Fruit fly (Drosophila melanogaster) whole organism, embryonic: ENCODE data around the gene CG13049.
A peak's percentile ranks its signal among the peaks of the same experiment; 100 is the strongest.

Experiments
- CG11398 ChIP-seq: fragments of 200-800 bp; sonication (Bioruptor generic); optimal IDR thresholded peaks from 2 replicates; lab custom pipeline; 2016; ENCODE audit warnings: missing biosample characterization, missing genetic modification characterization
- CG12391 ChIP-seq: fragments of 200-800 bp; sonication (Bioruptor generic); optimal IDR thresholded peaks from 3 replicates; lab custom pipeline; 2018; ENCODE audit warnings: missing biosample characterization, mild to moderate bottlenecking, missing genetic modification characterization, moderate library complexity
- CG13123 ChIP-seq: fragments of 200-800 bp; sonication (Bioruptor generic); optimal IDR thresholded peaks from 2 replicates; lab custom pipeline; 2016; ENCODE audit warnings: missing biosample characterization, missing genetic modification characterization
- CG13287 ChIP-seq: fragments of 200-800 bp; sonication (Bioruptor generic); IDR thresholded peaks from 2 replicates; pipeline ENCODE4 v1.3.6; 2022; ENCODE audit warnings: missing biosample characterization, missing genetic modification characterization; ENCODE audit not compliant: partially characterized antibody
- CG15601 ChIP-seq: fragments of 200-800 bp; sonication (Bioruptor generic); optimal IDR thresholded peaks from 3 replicates; lab custom pipeline; 2019; ENCODE audit warnings: missing biosample characterization, mild to moderate bottlenecking, missing genetic modification characterization, moderate library complexity
- CG1647 ChIP-seq: fragments of 200-800 bp; sonication (Bioruptor generic); optimal IDR thresholded peaks from 3 replicates; lab custom pipeline; 2016; ENCODE audit warnings: missing biosample characterization, missing genetic modification characterization
- CG1832 ChIP-seq: fragments of 200-800 bp; sonication (Bioruptor generic); optimal IDR thresholded peaks from 2 replicates; lab custom pipeline; 2017; ENCODE audit warnings: missing biosample characterization, mild to moderate bottlenecking, missing genetic modification characterization, inconsistent platforms
- CG32767 ChIP-seq: fragments of 200-800 bp; sonication (Bioruptor generic); IDR thresholded peaks from 2 replicates; pipeline ENCODE4 v1.3.6; 2022; ENCODE audit warnings: missing biosample characterization, missing genetic modification characterization
- CG43689 ChIP-seq: fragments of 200-800 bp; sonication (Bioruptor generic); IDR thresholded peaks from 2 replicates; pipeline ENCODE4 v1.3.6; 2022; ENCODE audit warnings: missing biosample characterization, missing genetic modification characterization
- CG4730 ChIP-seq: fragments of 200-800 bp; sonication (Bioruptor generic); IDR thresholded peaks from 2 replicates; pipeline ENCODE4 v1.3.6; 2022; ENCODE audit warnings: missing biosample characterization, missing genetic modification characterization
- CG6254 ChIP-seq: fragments of 200-800 bp; sonication (Bioruptor generic); optimal IDR thresholded peaks from 3 replicates; lab custom pipeline; 2017; ENCODE audit warnings: mild to moderate bottlenecking, missing biosample characterization, missing genetic modification reagents, missing genetic modification characterization
- CG9609 ChIP-seq: fragments of 200-800 bp; sonication (Bioruptor generic); optimal IDR thresholded peaks from 3 replicates; lab custom pipeline; 2016; ENCODE audit warnings: missing biosample characterization, missing genetic modification characterization
- D19A ChIP-seq: fragments of 200-800 bp; optimal IDR thresholded peaks from 3 replicates; lab custom pipeline; 2019; ENCODE audit warnings: missing biosample characterization, mild to moderate bottlenecking, missing genetic modification characterization, moderate library complexity
- Dp ChIP-seq: fragments of 200-800 bp; sonication (Bioruptor generic); optimal IDR thresholded peaks from 2 replicates; lab custom pipeline; 2018; ENCODE audit warnings: missing biosample characterization, mild to moderate bottlenecking, missing genetic modification characterization, moderate library complexity
- E2f2 ChIP-seq: fragments of 200-800 bp; sonication (Bioruptor generic); IDR thresholded peaks from 2 replicates; pipeline ENCODE4 v1.3.6; 2022; ENCODE audit warnings: missing biosample characterization, missing genetic modification characterization
- Ets97D ChIP-seq: fragments of 200-800 bp; sonication (Bioruptor generic); optimal IDR thresholded peaks from 3 replicates; lab custom pipeline; 2016; ENCODE audit warnings: missing biosample characterization, missing genetic modification characterization
- Fer2 ChIP-seq: fragments of 200-800 bp; sonication (Bioruptor generic); optimal IDR thresholded peaks from 2 replicates; lab custom pipeline; 2018; ENCODE audit warnings: missing biosample characterization, mild to moderate bottlenecking, missing genetic modification characterization, moderate library complexity
- Jarid2 ChIP-seq: fragments of 200-800 bp; sonication (Bioruptor generic); optimal IDR thresholded peaks from 3 replicates; lab custom pipeline; 2017; ENCODE audit warnings: mild to moderate bottlenecking, missing biosample characterization, missing genetic modification reagents, missing genetic modification characterization
- Oaz ChIP-seq: fragments of 200-800 bp; sonication (Bioruptor generic); IDR thresholded peaks from 2 replicates; pipeline ENCODE4 v1.3.6; 2022; ENCODE audit warnings: missing biosample characterization, missing genetic modification characterization
- Pdp1 ChIP-seq, 2 experiments: fragments of 200-800 bp; sonication (Bioruptor generic); optimal IDR thresholded peaks; 3 replicates each; lab custom pipeline; 2016; ENCODE audit warnings: missing biosample characterization in 2 of 2, missing genetic modification characterization in 2 of 2, mild to moderate bottlenecking in 1 of 2, moderate library complexity in 1 of 2
- Taf1 ChIP-seq: fragments of 200-800 bp; sonication (Bioruptor generic); IDR thresholded peaks from 2 replicates; pipeline ENCODE4 v1.3.6; 2022; ENCODE audit warnings: missing biosample characterization, missing genetic modification characterization
- Tbp ChIP-seq: fragments of >200 bp; optimal IDR thresholded peaks from 2 replicates; lab custom pipeline; 2018; ENCODE audit warnings: missing biosample characterization, missing genetic modification characterization
- Usf ChIP-seq: fragments of 200-800 bp; sonication (Bioruptor generic); optimal IDR thresholded peaks from 2 replicates; lab custom pipeline; 2017; ENCODE audit warnings: missing genotype, missing biosample characterization, missing genetic modification characterization
- aop ChIP-seq: fragments of 200-800 bp; sonication (Bioruptor generic); IDR thresholded peaks from 2 replicates; pipeline ENCODE4 v1.3.6; 2022; ENCODE audit warnings: missing biosample characterization, missing genetic modification characterization
- bbx ChIP-seq: fragments of 200-800 bp; sonication (Bioruptor generic); IDR thresholded peaks from 2 replicates; pipeline ENCODE4 v1.3.6; 2022; ENCODE audit warnings: missing biosample characterization, missing genetic modification characterization; ENCODE audit not compliant: partially characterized antibody
- cg ChIP-seq: fragments of 200-800 bp; sonication (Bioruptor generic); optimal IDR thresholded peaks from 3 replicates; lab custom pipeline; 2019; ENCODE audit warnings: missing biosample characterization, mild to moderate bottlenecking, missing genetic modification characterization, moderate library complexity
- chif ChIP-seq, 2 experiments: fragments of 200-800 bp; sonication (Bioruptor generic); optimal IDR thresholded peaks; 3 replicates each; lab custom pipeline; 2016; ENCODE audit warnings: missing biosample characterization in 2 of 2, missing genetic modification characterization in 2 of 2
- crp ChIP-seq, 2 experiments: fragments of 200-800 bp; sonication (Bioruptor generic); optimal IDR thresholded peaks; 2 replicates in 1 of 2; 3 replicates in 1 of 2; lab custom pipeline; 2017; ENCODE audit warnings: missing biosample characterization in 2 of 2, missing genetic modification characterization in 2 of 2, mild to moderate bottlenecking in 1 of 2, moderate library complexity in 1 of 2
- exex ChIP-seq: fragments of 200-800 bp; sonication (Bioruptor generic); optimal IDR thresholded peaks from 4 replicates; lab custom pipeline; 2018; ENCODE audit warnings: missing biosample characterization, mild to moderate bottlenecking, missing genetic modification characterization, moderate library complexity
- fd102C ChIP-seq: fragments of 200-800 bp; sonication (Bioruptor generic); optimal IDR thresholded peaks from 2 replicates; lab custom pipeline; 2018; ENCODE audit warnings: missing biosample characterization, mild to moderate bottlenecking, missing genetic modification characterization, moderate library complexity
- gfzf ChIP-seq: fragments of 200-800 bp; sonication (Bioruptor generic); optimal IDR thresholded peaks from 2 replicates; lab custom pipeline; 2016; ENCODE audit warnings: missing biosample characterization, mild to moderate bottlenecking, missing genetic modification characterization, moderate library complexity
- h ChIP-seq: fragments of >200 bp; optimal IDR thresholded peaks from 2 replicates; lab custom pipeline; 2017
- hkb ChIP-seq, 2 experiments: fragments of 200-800 bp in 1 of 2; fragments of >200 bp in 1 of 2; sonication (Bioruptor generic) in 1 of 2; IDR thresholded peaks in 1 of 2; optimal IDR thresholded peaks in 1 of 2; 2 replicates each; pipeline versions ENCODE4 v1.3.6 to Lab custom; 2017 to 2022; ENCODE audit warnings: missing biosample characterization in 1 of 2, missing genetic modification characterization in 1 of 2
- jumu ChIP-seq: fragments of 200-800 bp; sonication (Bioruptor generic); optimal IDR thresholded peaks from 3 replicates; lab custom pipeline; 2016; ENCODE audit warnings: missing biosample characterization, missing genetic modification characterization
- kay ChIP-seq: fragments of 200-800 bp; sonication (Bioruptor generic); optimal IDR thresholded peaks from 2 replicates; lab custom pipeline; 2016; ENCODE audit warnings: missing biosample characterization, missing genetic modification characterization
- lilli ChIP-seq: fragments of 200-800 bp; sonication (Bioruptor generic); optimal IDR thresholded peaks from 3 replicates; lab custom pipeline; 2016; ENCODE audit warnings: missing biosample characterization, missing genetic modification characterization
- lov ChIP-seq, 2 experiments: fragments of 200-800 bp in 1 of 2; fragments of >200 bp in 1 of 2; sonication (Bioruptor generic) in 1 of 2; IDR thresholded peaks in 1 of 2; optimal IDR thresholded peaks in 1 of 2; 2 replicates in 1 of 2; 3 replicates in 1 of 2; pipeline versions ENCODE4 v1.3.6 to Lab custom; 2017 to 2022; ENCODE audit warnings: missing biosample characterization in 1 of 2, missing genetic modification characterization in 1 of 2
- nau ChIP-seq: fragments of 200-800 bp; sonication (Bioruptor generic); optimal IDR thresholded peaks from 3 replicates; lab custom pipeline; 2017; ENCODE audit warnings: missing biosample characterization, mild to moderate bottlenecking, missing genetic modification characterization, missing genetic modification reagents
- pan ChIP-seq, 4 experiments: fragments of >200 bp in 3 of 4; fragments of 200-800 bp in 1 of 4; sonication (Bioruptor generic) in 1 of 4; optimal IDR thresholded peaks in 3 of 4; IDR thresholded peaks in 1 of 4; 2 replicates each; pipeline versions ENCODE4 v1.3.6 to Lab custom; 2017 to 2022; ENCODE audit warnings: missing biosample characterization in 2 of 4, missing genetic modification characterization in 2 of 4, mixed read lengths in 1 of 4
- pzg ChIP-seq: fragments of 200-800 bp; sonication (Bioruptor generic); optimal IDR thresholded peaks from 3 replicates; lab custom pipeline; 2018; ENCODE audit warnings: missing biosample characterization, mild to moderate bottlenecking, missing genetic modification characterization, moderate library complexity
- ranshi ChIP-seq: fragments of 200-800 bp; sonication (Bioruptor generic); IDR thresholded peaks from 2 replicates; pipeline ENCODE4 v1.3.6; 2022; ENCODE audit warnings: missing biosample characterization, missing genetic modification characterization
- schlank ChIP-seq: fragments of 200-800 bp; sonication (Bioruptor generic); optimal IDR thresholded peaks from 2 replicates; lab custom pipeline; 2018; ENCODE audit warnings: missing biosample characterization, mild to moderate bottlenecking, missing genetic modification characterization
- sqz ChIP-seq: fragments of 200-800 bp; sonication (Bioruptor generic); optimal IDR thresholded peaks from 3 replicates; lab custom pipeline; 2018; ENCODE audit warnings: missing biosample characterization, mild to moderate bottlenecking, missing genetic modification characterization
- stwl ChIP-seq: fragments of 200-800 bp; sonication (Bioruptor generic); optimal IDR thresholded peaks from 3 replicates; lab custom pipeline; 2018; ENCODE audit warnings: missing biosample characterization, mild to moderate bottlenecking, missing genetic modification characterization, moderate library complexity
- tio ChIP-seq: fragments of 200-800 bp; sonication (Bioruptor generic); optimal IDR thresholded peaks from 2 replicates; lab custom pipeline; 2017; ENCODE audit warnings: missing biosample characterization, missing genetic modification characterization, inconsistent platforms
- toy ChIP-seq: fragments of 200-800 bp; sonication (Bioruptor generic); IDR thresholded peaks from 2 replicates; pipeline ENCODE4 v1.3.6; 2022; ENCODE audit warnings: missing biosample characterization, missing genetic modification characterization
- trh ChIP-seq: fragments of 200-800 bp; sonication (Bioruptor generic); optimal IDR thresholded peaks from 2 replicates; lab custom pipeline; 2016; ENCODE audit warnings: missing biosample characterization, missing genetic modification characterization
- ttk ChIP-seq: fragments of 200-800 bp; sonication (Bioruptor generic); IDR thresholded peaks from 2 replicates; pipeline ENCODE4 v2.1.2; 2022; ENCODE audit warnings: missing biosample characterization, missing genetic modification characterization
- zen2 ChIP-seq: fragments of 200-800 bp; sonication (Bioruptor generic); IDR thresholded peaks from 3 replicates; pipeline ENCODE4 v1.3.6; 2022; ENCODE audit warnings: missing biosample characterization, missing genetic modification characterization; ENCODE audit not compliant: partially characterized antibody

The CG13049 gene

dm6 chr3L:16232924-16233323 is 48.8 kb downstream of the CG13049 start, which contains the start of gene Hsc20 (continued):
- TF ChIP-seq E2f2 = peak; percentile 29; the same call in 1 of the 2 replicates
- TF ChIP-seq CG6254 (GFP tag; lab: Kevin White, UChicago) = no peak
- TF ChIP-seq exex (tag; lab: Kevin White, UChicago) = peak; percentile 22
- no peak for TF ChIP-seq schlank (tag; lab: Kevin White, UChicago)
- no peak for TF ChIP-seq ranshi (GFP tag; lab: Robert Waterston, UW)
- TF ChIP-seq bbx (GFP tag; lab: Robert Waterston, UW) = no peak
- no peak for TF ChIP-seq hkb (optimal IDR thresholded peaks at IDR 0.05; lab: Kevin White, UChicago)
- TF ChIP-seq hkb (GFP tag; IDR thresholded peaks at IDR 0.05; lab: Robert Waterston, UW) = no peak
- TF ChIP-seq pzg (GFP tag; lab: Kevin White, UChicago) = peak; percentile 12
- TF ChIP-seq chif (GFP tag; optimal IDR thresholded peaks at IDR 0.05; lab: Kevin White, UChicago) = no peak
- TF ChIP-seq trh (GFP tag; lab: Kevin White, UChicago) = no peak
- TF ChIP-seq sqz (GFP tag; lab: Kevin White, UChicago) = no peak
- no peak for TF ChIP-seq toy
- TF ChIP-seq stwl (tag; lab: Kevin White, UChicago) = peak; percentile 33
- no peak for TF ChIP-seq Usf (GFP tag; lab: Kevin White, UChicago)
- no peak for TF ChIP-seq Fer2 (tag; lab: Kevin White, UChicago)
- TF ChIP-seq jumu (GFP tag; lab: Kevin White, UChicago) = no peak
- TF ChIP-seq crp (GFP tag; optimal IDR thresholded peaks at IDR 0.05; lab: Kevin White, UChicago) = peak; percentile 20 to 85
- no peak for TF ChIP-seq CG9609 (GFP tag; lab: Kevin White, UChicago)
- TF ChIP-seq zen2 = no peak
- no peak for TF ChIP-seq Oaz
- TF ChIP-seq lov (optimal IDR thresholded peaks at IDR 0.05; lab: Kevin White, UChicago) = no peak
- no peak for TF ChIP-seq lov (GFP tag; IDR thresholded peaks at IDR 0.05; lab: Robert Waterston, UW)
- no peak for TF ChIP-seq kay
- TF ChIP-seq CG43689 (GFP tag; lab: Robert Waterston, UW) = no peak
- TF ChIP-seq Pdp1 (GFP tag; optimal IDR thresholded peaks at IDR 0.05; lab: Kevin White, UChicago) = peak in 1 of 2 experiments; percentile 88
- TF ChIP-seq Jarid2 (GFP tag; lab: Kevin White, UChicago) = no peak
- TF ChIP-seq CG1832 = no peak
- no peak for TF ChIP-seq pan (optimal IDR thresholded peaks at IDR 0.05; lab: Kevin White, UChicago)
- TF ChIP-seq pan (GFP tag; optimal IDR thresholded peaks at IDR 0.05 in 1 of 2, IDR thresholded peaks at IDR 0.05 in 1 of 2) = no peak
- no peak for TF ChIP-seq fd102C (GFP tag; lab: Kevin White, UChicago)
- TF ChIP-seq CG13123 = no peak
- TF ChIP-seq D19A (tag; lab: Kevin White, UChicago) = no peak
- TF ChIP-seq CG11398 (GFP tag; lab: Kevin White, UChicago) = no peak
- no peak for TF ChIP-seq cg (GFP tag; lab: Kevin White, UChicago)
- no peak for TF ChIP-seq h (lab: Kevin White, UChicago)
- TF ChIP-seq tio (GFP tag; lab: Kevin White, UChicago) = no peak
- no peak for TF ChIP-seq CG32767 (GFP tag; lab: Robert Waterston, UW)
- TF ChIP-seq Ets97D (GFP tag; lab: Kevin White, UChicago) = no peak
- no peak for TF ChIP-seq lilli (GFP tag; lab: Kevin White, UChicago)
- TF ChIP-seq Tbp (GFP tag; lab: Kevin White, UChicago) = no peak
- TF ChIP-seq Taf1 (GFP tag; lab: Robert Waterston, UW) = no peak
- TF ChIP-seq CG13287 (GFP tag; lab: Robert Waterston, UW) = peak; percentile 13; the same call in 1 of the 2 replicates
- no peak for TF ChIP-seq ttk (GFP tag; lab: Robert Waterston, UW)
- TF ChIP-seq gfzf (GFP tag; lab: Kevin White, UChicago) = no peak
- TF ChIP-seq aop (GFP tag; lab: Robert Waterston, UW) = no peak
- TF ChIP-seq nau (GFP tag; lab: Kevin White, UChicago) = no peak
- TF ChIP-seq CG1647 = no peak
- TF ChIP-seq CG12391 (tag; lab: Kevin White, UChicago) = no peak
- TF ChIP-seq CG4730 (GFP tag; lab: Robert Waterston, UW) = no peak
- TF ChIP-seq Dp (GFP tag; lab: Kevin White, UChicago) = peak; percentile 30
- no peak for TF ChIP-seq CG15601
